Worm (Caenorhabditis elegans) whole organism, L4 larva: ENCODE measurements around the gene cyn-7.

Experiments
- F49E8.2 ChIP-seq: sonication (generic microtip); optimal IDR thresholded peaks from 2 replicates; lab custom pipeline; 2016; ENCODE audit warnings: missing compliant biosample characterization, mild to moderate bottlenecking, missing genetic modification characterization, borderline replicate concordance
- R02D3.7 ChIP-seq: fragments of 150-350 bp; sonication (generic microtip); optimal IDR thresholded peaks from 3 replicates; lab custom pipeline; 2014; ENCODE audit warnings: missing biosample characterization, missing genetic modification characterization
- T26A8.4 ChIP-seq: fragments of 200-800 bp; sonication (Bioruptor generic); IDR thresholded peaks from 2 replicates; pipeline ENCODE4 v1.3.6; 2022; ENCODE audit warnings: missing genetic modification characterization, missing compliant biosample characterization
- Y105C5A.15 ChIP-seq: fragments of 200-800 bp; sonication (Bioruptor generic); IDR thresholded peaks from 2 replicates; pipeline ENCODE4 v1.3.6; 2022; ENCODE audit warnings: missing genetic modification characterization, missing compliant biosample characterization
- Y48G9A.11 ChIP-seq: fragments of 200-800 bp; sonication (Bioruptor generic); IDR thresholded peaks from 2 replicates; pipeline ENCODE4 v1.3.6; 2022; ENCODE audit warnings: missing genetic modification reagents, missing genetic modification characterization, missing compliant biosample characterization
- aha-1 ChIP-seq: fragments of 150-350 bp; peaks from one replicate; lab custom pipeline; 2014; ENCODE audit warnings: missing biosample characterization, missing genetic modification characterization
- aly-2 ChIP-seq: sonication (generic microtip); optimal IDR thresholded peaks from 2 replicates; lab custom pipeline; 2018; ENCODE audit warnings: missing biosample characterization, missing genetic modification characterization
- ama-1 ChIP-seq: fragments of 150-350 bp; optimal IDR thresholded peaks from 2 replicates; lab custom pipeline; 2014; ENCODE audit warnings: inconsistent platforms, mixed read lengths
- arid-1 ChIP-seq: fragments of 200-800 bp; sonication (Bioruptor generic); conservative IDR thresholded peaks from 2 replicates; pipeline ENCODE4 v1.3.6; 2022; ENCODE audit warnings: missing genetic modification reagents, missing genetic modification characterization, missing compliant biosample characterization
- ceh-44 ChIP-seq: fragments of 200-800 bp; sonication (Bioruptor generic); IDR thresholded peaks from 2 replicates; pipeline ENCODE4 v1.3.6; 2022; ENCODE audit warnings: missing genetic modification reagents, missing genetic modification characterization, missing compliant biosample characterization
- ces-1 ChIP-seq: fragments of 150-350 bp; sonication (generic microtip); optimal IDR thresholded peaks from 4 replicates; lab custom pipeline; 2014; ENCODE audit warnings: missing biosample characterization, missing genetic modification reagents, missing genetic modification characterization
- ctbp-1 ChIP-seq: fragments of 200-800 bp; sonication (Bioruptor generic); IDR thresholded peaks from 2 replicates; pipeline ENCODE4 v1.3.6; 2022; ENCODE audit warnings: missing genetic modification reagents, missing genetic modification characterization, missing compliant biosample characterization
- daf-16 ChIP-seq, 3 experiments: sonication (generic microtip); optimal IDR thresholded peaks; 2 replicates each; lab custom pipeline; 2016 to 2017; ENCODE audit warnings: missing genetic modification characterization in 3 of 3, missing genetic modification reagents in 3 of 3, mild to moderate bottlenecking in 2 of 3, missing compliant biosample characterization in 2 of 3, missing biosample characterization in 1 of 3, moderate library complexity in 1 of 3
- daf-19 ChIP-seq: fragments of 200-800 bp; sonication (Bioruptor generic); conservative IDR thresholded peaks from 2 replicates; pipeline ENCODE4 v1.3.6; 2022; ENCODE audit warnings: missing genetic modification characterization, missing compliant biosample characterization
- dmd-6 ChIP-seq: fragments of 200-800 bp; sonication (Bioruptor generic); IDR thresholded peaks from 2 replicates; pipeline ENCODE4 v1.3.6; 2022; ENCODE audit warnings: missing genetic modification reagents, missing genetic modification characterization, missing compliant biosample characterization
- dmd-8 ChIP-seq: fragments of 200-800 bp; sonication (Bioruptor generic); IDR thresholded peaks from 2 replicates; pipeline ENCODE4 v1.3.6; 2022; ENCODE audit warnings: missing genetic modification characterization, missing compliant biosample characterization
- egl-27 ChIP-seq: sonication (generic microtip); optimal IDR thresholded peaks from 3 replicates; lab custom pipeline; 2017; ENCODE audit warnings: missing biosample characterization, missing genetic modification reagents, missing genetic modification characterization
- egl-43 ChIP-seq: fragments of 200-800 bp; sonication (Bioruptor generic); IDR thresholded peaks from 2 replicates; pipeline ENCODE4 v1.3.6; 2022; ENCODE audit warnings: missing genetic modification reagents, missing genetic modification characterization, missing compliant biosample characterization
- fos-1 ChIP-seq: fragments of 150-350 bp; optimal IDR thresholded peaks from 2 replicates; lab custom pipeline; 2014; ENCODE audit warnings: missing biosample characterization, missing genetic modification characterization
- hlh-11 ChIP-seq: fragments of 200-800 bp; sonication (Bioruptor generic); optimal IDR thresholded peaks from 2 replicates; lab custom pipeline; 2018; ENCODE audit warnings: mild to moderate bottlenecking, missing genetic modification characterization, missing compliant biosample characterization
- hlh-30 ChIP-seq: sonication (generic microtip); optimal IDR thresholded peaks from 2 replicates; lab custom pipeline; 2017; ENCODE audit warnings: antibody characterized with exemption, mild to moderate bottlenecking, missing genetic modification characterization, missing compliant biosample characterization; ENCODE audit not compliant: insufficient read depth
- lim-7 ChIP-seq: fragments of 200-800 bp; sonication (Bioruptor generic); IDR thresholded peaks from 2 replicates; pipeline ENCODE4 v1.3.6; 2022; ENCODE audit warnings: missing genetic modification characterization, missing compliant biosample characterization
- lin-1 ChIP-seq: fragments of 200-800 bp; sonication (Bioruptor generic); IDR thresholded peaks from 2 replicates; pipeline ENCODE4 v1.3.6; 2022; ENCODE audit warnings: missing genetic modification reagents, missing genetic modification characterization, missing compliant biosample characterization
- lin-13 ChIP-seq: fragments of 150-350 bp; optimal IDR thresholded peaks from 2 replicates; lab custom pipeline; 2014; ENCODE audit warnings: missing biosample characterization, missing genetic modification reagents, missing genetic modification characterization
- lin-29 ChIP-seq: fragments of 200-800 bp; sonication (Bioruptor generic); IDR thresholded peaks from 2 replicates; pipeline ENCODE4 v1.3.6; 2022; ENCODE audit warnings: missing genetic modification reagents, missing genetic modification characterization, missing compliant biosample characterization
- lin-38 ChIP-seq: fragments of 200-800 bp; sonication (Bioruptor generic); IDR thresholded peaks from 2 replicates; pipeline ENCODE4 v1.3.6; 2022; ENCODE audit warnings: missing genetic modification reagents, missing genetic modification characterization, missing compliant biosample characterization
- lsy-2 ChIP-seq, 2 experiments: fragments of 150-350 bp in 1 of 2; sonication (generic microtip) in 1 of 2; optimal IDR thresholded peaks; 2 replicates each; lab custom pipeline; 2014 to 2017; ENCODE audit warnings: missing biosample characterization in 2 of 2, missing genetic modification characterization in 2 of 2
- madf-5 ChIP-seq, 2 experiments: fragments of 200-800 bp; sonication (Bioruptor generic); IDR thresholded peaks; 2 replicates each; pipeline ENCODE4 v1.3.6; 2022; ENCODE audit warnings: missing compliant biosample characterization in 2 of 2, missing genetic modification characterization in 2 of 2
- mep-1 ChIP-seq: fragments of 150-350 bp; sonication (generic microtip); optimal IDR thresholded peaks from 3 replicates; lab custom pipeline; 2014; ENCODE audit warnings: missing biosample characterization, missing genetic modification characterization
- mes-2 ChIP-seq: sonication (generic microtip); optimal IDR thresholded peaks from 2 replicates; lab custom pipeline; 2016; ENCODE audit warnings: missing genotype, mild to moderate bottlenecking, missing genetic modification characterization, missing compliant biosample characterization; ENCODE audit not compliant: poor library complexity, severe bottlenecking
- mxl-3 ChIP-seq: fragments of 200-800 bp; sonication (Bioruptor generic); optimal IDR thresholded peaks from 2 replicates; lab custom pipeline; 2018; ENCODE audit warnings: mild to moderate bottlenecking, missing genetic modification characterization, missing compliant biosample characterization
- nhr-10 ChIP-seq: fragments of 150-350 bp; optimal IDR thresholded peaks from 2 replicates; lab custom pipeline; 2014; ENCODE audit warnings: missing biosample characterization, missing genetic modification characterization
- nhr-102 ChIP-seq: sonication (generic microtip); optimal IDR thresholded peaks from 2 replicates; lab custom pipeline; 2016; ENCODE audit warnings: mild to moderate bottlenecking, missing genetic modification characterization, moderate library complexity, missing compliant biosample characterization
- nhr-111 ChIP-seq: fragments of 200-800 bp; sonication (Bioruptor generic); optimal IDR thresholded peaks from 2 replicates; lab custom pipeline; 2018; ENCODE audit warnings: mild to moderate bottlenecking, missing genetic modification characterization, missing compliant biosample characterization
- nhr-28 ChIP-seq: fragments of 150-350 bp; optimal IDR thresholded peaks from 2 replicates; lab custom pipeline; 2014; ENCODE audit warnings: missing biosample characterization, missing genetic modification characterization
- pha-4 ChIP-seq, 2 experiments: fragments of 150-350 bp in 1 of 2; fragments of 200-800 bp in 1 of 2; sonication (Bioruptor generic) in 1 of 2; IDR thresholded peaks in 1 of 2; optimal IDR thresholded peaks in 1 of 2; 2 replicates each; pipeline versions ENCODE4 v1.3.6 to Lab custom; 2014 to 2022; ENCODE audit warnings: missing genetic modification characterization in 2 of 2, missing genetic modification reagents in 2 of 2, missing biosample characterization in 1 of 2, missing compliant biosample characterization in 1 of 2
- rbr-2 ChIP-seq: sonication (generic microtip); optimal IDR thresholded peaks from 2 replicates; lab custom pipeline; 2016; ENCODE audit warnings: missing genotype, missing genetic modification characterization, missing compliant biosample characterization
- sdz-12 ChIP-seq: fragments of 200-800 bp; sonication (Bioruptor generic); optimal IDR thresholded peaks from 2 replicates; lab custom pipeline; 2018; ENCODE audit warnings: mild to moderate bottlenecking, missing genetic modification characterization, missing compliant biosample characterization
- set-16 ChIP-seq: fragments of 200-800 bp; sonication (Bioruptor generic); IDR thresholded peaks from 2 replicates; pipeline ENCODE4 v1.3.6; 2022; ENCODE audit warnings: missing genetic modification reagents, missing genetic modification characterization, missing compliant biosample characterization
- snpc-1.2 ChIP-seq: fragments of 200-800 bp; sonication (Bioruptor generic); IDR thresholded peaks from 2 replicates; pipeline ENCODE4 v1.3.6; 2022; ENCODE audit warnings: missing genetic modification reagents, missing genetic modification characterization, missing compliant biosample characterization
- spr-1 ChIP-seq: sonication (generic microtip); optimal IDR thresholded peaks from 2 replicates; lab custom pipeline; 2016; ENCODE audit warnings: mild to moderate bottlenecking, missing genetic modification characterization, missing compliant biosample characterization
- tra-1 ChIP-seq: fragments of 200-800 bp; sonication (Bioruptor generic); IDR thresholded peaks from 2 replicates; pipeline ENCODE4 v1.3.6; 2022; ENCODE audit warnings: missing genetic modification reagents, missing genetic modification characterization, missing compliant biosample characterization
- unc-130 ChIP-seq: sonication (generic microtip); optimal IDR thresholded peaks from 2 replicates; lab custom pipeline; 2016; ENCODE audit warnings: missing genetic modification reagents, missing genetic modification characterization, missing compliant biosample characterization
- vab-7 ChIP-seq: fragments of 200-800 bp; sonication (Bioruptor generic); IDR thresholded peaks from 2 replicates; pipeline ENCODE4 v1.3.6; 2022; ENCODE audit warnings: missing genetic modification reagents, missing genetic modification characterization, missing compliant biosample characterization
- zag-1 ChIP-seq: fragments of 150-350 bp; optimal IDR thresholded peaks from 2 replicates; lab custom pipeline; 2014; ENCODE audit warnings: missing biosample characterization, missing genetic modification characterization
- zfp-2 ChIP-seq: sonication (generic microtip); optimal IDR thresholded peaks from 2 replicates; lab custom pipeline; 2016; ENCODE audit warnings: mild to moderate bottlenecking, missing genetic modification characterization, missing compliant biosample characterization

The cyn-7 gene

ce11 chrV:15189567-15189966 is 2.4 kb upstream of the cyn-7 start, which contains the start of gene cyn-3 (continued):
- TF ChIP-seq nhr-10 (tag; lab: Kevin White, UChicago) (no peak), Y105C5A.15 (GFP tag; lab: Robert Waterston, UW) (no peak), lin-1 (GFP tag; lab: Robert Waterston, UW) (no peak), hlh-11 (tag; lab: Kevin White, UChicago) (peak; percentile 73), nhr-111 (GFP tag; lab: Kevin White, UChicago) (no peak), pha-4 (GFP tag; IDR thresholded peaks at IDR 0.05; lab: Robert Waterston, UW) (0 out of 2 replicates have a peak, but pooled peaks have one; percentile 44), pha-4 (tag; optimal IDR thresholded peaks at IDR 0.05; lab: Kevin White, UChicago) (peak; percentile 71), mes-2 (tag; lab: Kevin White, UChicago) (peak; percentile 92), zfp-2 (tag; lab: Kevin White, UChicago) (no peak), sdz-12 (no peak), T26A8.4 (peak; percentile 68), hlh-30 (tag; lab: Kevin White, UChicago) (peak; percentile 79), dmd-6 (peak; percentile 66), ama-1 (lab: Kevin White, UChicago) (peak; percentile 2), nhr-28 (tag; lab: Kevin White, UChicago) (peak; percentile 59), ctbp-1 (GFP tag; lab: Robert Waterston, UW) (peak; percentile 67), daf-19 (GFP tag; lab: Robert Waterston, UW) (no peak), R02D3.7 (tag; lab: Kevin White, UChicago) (no peak), egl-43 (no peak), mxl-3 (GFP tag; lab: Kevin White, UChicago) (no peak), unc-130 (GFP tag; lab: Kevin White, UChicago) (peak; percentile 31), rbr-2 (tag; lab: Kevin White, UChicago) (peak; percentile 81), fos-1 (no peak), arid-1 (GFP tag; lab: Robert Waterston, UW) (peak; percentile 71), lin-29 (GFP tag; lab: Robert Waterston, UW) (no peak), spr-1 (tag; lab: Kevin White, UChicago) (no peak)

- TF ChIP-seq snpc-1.2 (GFP tag; lab: Robert Waterston, UW): peak; percentile 70; the same call in 1 of the 2 replicates
- peak; percentile 65 for TF ChIP-seq set-16
- peak; percentile 26 for TF ChIP-seq unc-130 (GFP tag; lab: Kevin White, UChicago)
- TF ChIP-seq ama-1 (lab: Kevin White, UChicago): peak; percentile 92
- peak; percentile 13 for TF ChIP-seq sdz-12
- no peak for TF ChIP-seq ctbp-1 (GFP tag; lab: Robert Waterston, UW)
- peak; percentile 46; the same call in 1 of the 2 replicates for TF ChIP-seq Y48G9A.11 (GFP tag; lab: Robert Waterston, UW)
- TF ChIP-seq hlh-30 (tag; lab: Kevin White, UChicago): no peak
- TF ChIP-seq egl-27 (tag; lab: Kevin White, UChicago): no peak
- peak; percentile 11 for TF ChIP-seq mep-1 (tag; lab: Kevin White, UChicago)
- TF ChIP-seq aly-2 (tag; lab: Kevin White, UChicago): peak; percentile 43
- TF ChIP-seq daf-16 (GFP tag; optimal IDR thresholded peaks at IDR 0.05; lab: Kevin White, UChicago): no peak
- TF ChIP-seq daf-16 (tag; optimal IDR thresholded peaks at IDR 0.05; lab: Kevin White, UChicago): no peak
- TF ChIP-seq aha-1 (tag; lab: Kevin White, UChicago): peak; percentile 75
- TF ChIP-seq madf-5 (GFP tag; IDR thresholded peaks at IDR 0.05; lab: Robert Waterston, UW): 0 out of 4 replicates have a peak, but pooled peaks of 1 of the 2 experiments have one; percentile 42
- peak; percentile 2 for TF ChIP-seq nhr-102 (tag; lab: Kevin White, UChicago)
- peak in 1 of 2 experiments; percentile 1 for TF ChIP-seq lsy-2 (tag; optimal IDR thresholded peaks at IDR 0.05; lab: Kevin White, UChicago)
- TF ChIP-seq lin-13 (GFP tag; lab: Kevin White, UChicago): peak; percentile 1
- no peak for TF ChIP-seq ceh-44 (GFP tag; lab: Robert Waterston, UW)
- no peak for TF ChIP-seq ces-1 (GFP tag; lab: Kevin White, UChicago)
- TF ChIP-seq arid-1 (GFP tag; lab: Robert Waterston, UW): peak; percentile 39; the same call in 1 of the 2 replicates
- TF ChIP-seq vab-7 (GFP tag; lab: Robert Waterston, UW): peak; percentile 33; the same call in 1 of the 2 replicates
- no peak for TF ChIP-seq zag-1 (tag; lab: Kevin White, UChicago)
- 0 out of 2 replicates have a peak, but pooled peaks have one; percentile 48 for TF ChIP-seq lim-7 (GFP tag; lab: Robert Waterston, UW)
- TF ChIP-seq F49E8.2 (tag; lab: Kevin White, UChicago): peak; percentile 62
- TF ChIP-seq tra-1 (GFP tag; lab: Robert Waterston, UW): no peak
- TF ChIP-seq Y105C5A.15 (GFP tag; lab: Robert Waterston, UW): peak; percentile 2; the same call in 1 of the 2 replicates
- TF ChIP-seq dmd-8: 0 out of 2 replicates have a peak, but pooled peaks have one; percentile 4
- TF ChIP-seq egl-43: peak; percentile 68
- peak; percentile 52 for TF ChIP-seq lin-38 (GFP tag; lab: Robert Waterston, UW)
Measured at ce11 chrV:15186259-15186927, 785 bp downstream of the cyn-7 start, which contains the start of gene Y75B12B.3. TSS of gene Y75B12B.3 (minus strand) at chrV:15186279.
